Worm (Caenorhabditis elegans) whole organism, young adult: Measurements from ENCODE around the gene F22F4.9.

Source experiments
- K11D2.4 ChIP-seq: fragments of 200-800 bp; sonication (Bioruptor generic); IDR thresholded peaks from 2 replicates; pipeline ENCODE4 v1.3.6; 2022; ENCODE audit warnings: missing genetic modification reagents, missing genetic modification characterization, missing compliant biosample characterization
- ztf-25 ChIP-seq: fragments of 200-800 bp; sonication (Bioruptor generic); IDR thresholded peaks from 2 replicates; pipeline ENCODE4 v1.3.6; 2022; ENCODE audit warnings: missing genetic modification reagents, missing genetic modification characterization, missing compliant biosample characterization

- no peak for TF ChIP-seq K11D2.4 (GFP tag; lab: Robert Waterston, UW)
- no peak for TF ChIP-seq ztf-25 (GFP tag; lab: Robert Waterston, UW)
Observed at ce11 chrX:6039544-6039943, 40.2 kb upstream of the F22F4.9 start, which contains the start of gene hsp-25.
